Fruit fly (Drosophila melanogaster) whole organism, embryonic: ENCODE measurements around the gene UQCR-14.

Experiments
- Atf6 ChIP-seq: fragments of 200-800 bp; sonication (Bioruptor generic); IDR thresholded peaks from 2 replicates; pipeline ENCODE4 v1.3.6; 2022; ENCODE audit warnings: missing biosample characterization, missing genetic modification characterization
- Bgb ChIP-seq: fragments of 200-800 bp; sonication (Bioruptor generic); IDR thresholded peaks from 2 replicates; pipeline ENCODE4 v1.3.6; 2022; ENCODE audit warnings: missing biosample characterization, missing genetic modification characterization; ENCODE audit not compliant: partially characterized antibody
- CG10431 ChIP-seq: fragments of 200-800 bp; sonication (Bioruptor generic); optimal IDR thresholded peaks from 3 replicates; lab custom pipeline; 2018; ENCODE audit warnings: missing biosample characterization, mild to moderate bottlenecking, missing genetic modification characterization
- CG10543 ChIP-seq: fragments of 200-800 bp; sonication (Bioruptor generic); optimal IDR thresholded peaks from 3 replicates; lab custom pipeline; 2017; ENCODE audit warnings: missing biosample characterization, mild to moderate bottlenecking, missing genetic modification characterization, moderate library complexity
- CG10654 ChIP-seq: fragments of 200-800 bp; sonication (Bioruptor generic); optimal IDR thresholded peaks from 2 replicates; lab custom pipeline; 2016; ENCODE audit warnings: missing biosample characterization, missing genetic modification characterization
- CG12071 ChIP-seq: fragments of 200-800 bp; sonication (Bioruptor generic); optimal IDR thresholded peaks from 3 replicates; lab custom pipeline; 2018; ENCODE audit warnings: missing biosample characterization, mild to moderate bottlenecking, missing genetic modification characterization
- CG1233 ChIP-seq: fragments of 200-800 bp; sonication (Bioruptor generic); optimal IDR thresholded peaks from 4 replicates; lab custom pipeline; 2018; ENCODE audit warnings: missing biosample characterization, mild to moderate bottlenecking, missing genetic modification characterization
- CG14667 ChIP-seq: fragments of 200-800 bp; sonication (Bioruptor generic); IDR thresholded peaks from 2 replicates; pipeline ENCODE4 v1.3.6; 2022; ENCODE audit warnings: missing biosample characterization, missing genetic modification characterization
- CG14710 ChIP-seq: fragments of 200-800 bp; sonication (Bioruptor generic); optimal IDR thresholded peaks from 3 replicates; lab custom pipeline; 2019; ENCODE audit warnings: missing biosample characterization, mild to moderate bottlenecking, missing genetic modification characterization, moderate library complexity
- CG15269 ChIP-seq: fragments of 200-800 bp; sonication (Bioruptor generic); optimal IDR thresholded peaks from 2 replicates; lab custom pipeline; 2018; ENCODE audit warnings: missing biosample characterization, mild to moderate bottlenecking, missing genetic modification characterization, moderate library complexity
- CG15601 ChIP-seq: fragments of 200-800 bp; sonication (Bioruptor generic); optimal IDR thresholded peaks from 3 replicates; lab custom pipeline; 2019; ENCODE audit warnings: missing biosample characterization, mild to moderate bottlenecking, missing genetic modification characterization, moderate library complexity
- CG30431 ChIP-seq: fragments of 200-800 bp; sonication (Bioruptor generic); optimal IDR thresholded peaks from 2 replicates; lab custom pipeline; 2017; ENCODE audit warnings: missing biosample characterization, missing genetic modification characterization
- CG3995 ChIP-seq: fragments of 200-800 bp; sonication (Bioruptor generic); optimal IDR thresholded peaks from 3 replicates; lab custom pipeline; 2016; ENCODE audit warnings: missing biosample characterization, missing genetic modification characterization
- CG5245 ChIP-seq: fragments of 200-800 bp; sonication (Bioruptor generic); optimal IDR thresholded peaks from 3 replicates; lab custom pipeline; 2016; ENCODE audit warnings: missing biosample characterization, missing genetic modification characterization
- CG6683 ChIP-seq: fragments of 200-800 bp; sonication (Bioruptor generic); optimal IDR thresholded peaks from 2 replicates; lab custom pipeline; 2017; ENCODE audit warnings: missing biosample characterization, mild to moderate bottlenecking, missing genetic modification characterization, missing genetic modification reagents
- CG7372 ChIP-seq: fragments of 200-800 bp; sonication (Bioruptor generic); IDR thresholded peaks from 2 replicates; pipeline ENCODE4 v1.3.6; 2022; ENCODE audit warnings: missing biosample characterization, missing genetic modification characterization
- CG7963 ChIP-seq: fragments of 200-800 bp; sonication (Bioruptor generic); IDR thresholded peaks from 3 replicates; pipeline ENCODE4 v1.3.6; 2022; ENCODE audit warnings: missing biosample characterization, missing genetic modification characterization; ENCODE audit not compliant: partially characterized antibody
- CG8281 ChIP-seq: fragments of 200-800 bp; sonication (Bioruptor generic); optimal IDR thresholded peaks from 2 replicates; lab custom pipeline; 2018; ENCODE audit warnings: missing biosample characterization, mild to moderate bottlenecking, missing genetic modification characterization, moderate library complexity
- CG9727 ChIP-seq: fragments of 200-800 bp; sonication (Bioruptor generic); optimal IDR thresholded peaks from 3 replicates; lab custom pipeline; 2017; ENCODE audit warnings: missing biosample characterization, mild to moderate bottlenecking, missing genetic modification characterization
- Chrac-16 ChIP-seq: fragments of 200-800 bp; sonication (Bioruptor generic); optimal IDR thresholded peaks from 3 replicates; lab custom pipeline; 2016; ENCODE audit warnings: missing biosample characterization, missing genetic modification characterization
- H2.0 ChIP-seq: fragments of 200-800 bp; sonication (Bioruptor generic); IDR thresholded peaks from 2 replicates; pipeline ENCODE4 v1.3.6; 2022; ENCODE audit warnings: missing biosample characterization, missing genetic modification characterization
- HHEX ChIP-seq: fragments of 200-800 bp; sonication (Bioruptor generic); optimal IDR thresholded peaks from 3 replicates; lab custom pipeline; 2017; ENCODE audit warnings: missing biosample characterization, mild to moderate bottlenecking, missing genetic modification characterization, missing genetic modification reagents
- HmgZ ChIP-seq: fragments of 200-800 bp; sonication (Bioruptor generic); optimal IDR thresholded peaks from 2 replicates; lab custom pipeline; 2018; ENCODE audit warnings: missing biosample characterization, mild to moderate bottlenecking, missing genetic modification characterization
- Kr ChIP-seq: fragments of 200-800 bp; sonication (Bioruptor generic); optimal IDR thresholded peaks from 2 replicates; lab custom pipeline; 2017; ENCODE audit warnings: missing biosample characterization, mild to moderate bottlenecking, missing genetic modification characterization
- MBD-R2 ChIP-seq: fragments of 200-800 bp; sonication (Bioruptor generic); IDR thresholded peaks from 2 replicates; pipeline ENCODE4 v1.3.6; 2022; ENCODE audit warnings: missing biosample characterization, missing genetic modification characterization
- Max ChIP-seq: fragments of 200-800 bp; sonication (Bioruptor generic); optimal IDR thresholded peaks from 2 replicates; lab custom pipeline; 2016; ENCODE audit warnings: missing biosample characterization, mild to moderate bottlenecking, missing genetic modification characterization
- Neu2 ChIP-seq: fragments of 200-800 bp; sonication (Bioruptor generic); optimal IDR thresholded peaks from 3 replicates; lab custom pipeline; 2016; ENCODE audit warnings: missing biosample characterization, missing genetic modification characterization, borderline replicate concordance
- Taf1 ChIP-seq: fragments of 200-800 bp; sonication (Bioruptor generic); IDR thresholded peaks from 2 replicates; pipeline ENCODE4 v1.3.6; 2022; ENCODE audit warnings: missing biosample characterization, missing genetic modification characterization
- Xrp1 ChIP-seq: fragments of 200-800 bp; sonication (Bioruptor generic); IDR thresholded peaks from 2 replicates; pipeline ENCODE4 v1.3.6; 2022; ENCODE audit warnings: missing biosample characterization, missing genetic modification characterization
- chm ChIP-seq: fragments of 200-800 bp; sonication (Bioruptor generic); IDR thresholded peaks from 2 replicates; pipeline ENCODE4 v1.3.6; 2022; ENCODE audit warnings: missing biosample characterization, missing genetic modification characterization
- da ChIP-seq: fragments of 200-800 bp; sonication (Bioruptor generic); optimal IDR thresholded peaks from 2 replicates; lab custom pipeline; 2016; ENCODE audit warnings: missing biosample characterization, missing genetic modification characterization
- eyg ChIP-seq: fragments of 200-800 bp; sonication (Bioruptor generic); optimal IDR thresholded peaks from 3 replicates; lab custom pipeline; 2016; ENCODE audit warnings: missing biosample characterization, missing genetic modification characterization
- gcm2 ChIP-seq: fragments of 200-800 bp; sonication (Bioruptor generic); optimal IDR thresholded peaks from 2 replicates; lab custom pipeline; 2016; ENCODE audit warnings: missing biosample characterization, missing genetic modification characterization
- her ChIP-seq: fragments of 200-800 bp; sonication (Bioruptor generic); optimal IDR thresholded peaks from 2 replicates; lab custom pipeline; 2016; ENCODE audit warnings: missing biosample characterization, missing genetic modification characterization
- klu ChIP-seq: fragments of 200-800 bp; sonication (Bioruptor generic); IDR thresholded peaks from 2 replicates; pipeline ENCODE4 v1.3.6; 2022; ENCODE audit warnings: missing biosample characterization, missing genetic modification characterization
- maf-S ChIP-seq: fragments of 200-800 bp; sonication (Bioruptor generic); optimal IDR thresholded peaks from 2 replicates; lab custom pipeline; 2016; ENCODE audit warnings: missing biosample characterization, missing genetic modification characterization
- mirr ChIP-seq: fragments of 200-800 bp; sonication (Bioruptor generic); optimal IDR thresholded peaks from 3 replicates; lab custom pipeline; 2018; ENCODE audit warnings: missing biosample characterization, mild to moderate bottlenecking, missing genetic modification characterization
- nau ChIP-seq: fragments of 200-800 bp; sonication (Bioruptor generic); optimal IDR thresholded peaks from 3 replicates; lab custom pipeline; 2017; ENCODE audit warnings: missing biosample characterization, mild to moderate bottlenecking, missing genetic modification characterization, missing genetic modification reagents
- org-1 ChIP-seq: fragments of 200-800 bp; sonication (Bioruptor generic); optimal IDR thresholded peaks from 2 replicates; lab custom pipeline; 2017; ENCODE audit warnings: missing biosample characterization, missing genetic modification characterization
- pb ChIP-seq: fragments of 200-800 bp; sonication (Bioruptor generic); optimal IDR thresholded peaks from 3 replicates; lab custom pipeline; 2016; ENCODE audit warnings: missing biosample characterization, missing genetic modification characterization
- ranshi ChIP-seq: fragments of 200-800 bp; sonication (Bioruptor generic); IDR thresholded peaks from 2 replicates; pipeline ENCODE4 v1.3.6; 2022; ENCODE audit warnings: missing biosample characterization, missing genetic modification characterization
- ssp ChIP-seq: fragments of 200-800 bp; sonication (Bioruptor generic); IDR thresholded peaks from 2 replicates; pipeline ENCODE4 v1.3.6; 2022; ENCODE audit warnings: missing biosample characterization, missing genetic modification characterization
- tx ChIP-seq: fragments of 200-800 bp; sonication (Bioruptor generic); optimal IDR thresholded peaks from 2 replicates; lab custom pipeline; 2016; ENCODE audit warnings: missing biosample characterization, missing genetic modification characterization

Gene UQCR-14

DNA sequence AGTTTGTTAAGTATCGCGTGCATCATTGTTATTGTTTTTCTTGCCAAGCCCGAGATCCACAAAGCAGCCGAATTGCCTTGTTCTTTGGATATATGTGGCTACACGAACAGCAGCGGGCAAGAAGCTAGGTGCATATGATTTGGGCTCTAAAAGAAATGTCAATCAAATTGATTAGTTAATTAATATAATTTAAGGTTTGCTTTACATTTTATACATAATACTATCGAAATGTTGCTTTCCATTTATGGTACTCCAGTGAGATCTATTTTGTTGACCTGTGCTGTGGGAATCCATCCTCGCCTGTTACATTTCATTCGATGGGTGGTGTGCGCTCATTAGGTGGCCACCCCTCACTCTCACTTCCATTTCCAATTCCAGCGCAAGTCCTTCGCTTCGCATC, 22.7 kb upstream of the UQCR-14 start (continued):
- peak; percentile 72 for TF ChIP-seq CG1233 (GFP tag; lab: Kevin White, UChicago)
- peak; percentile 45 for TF ChIP-seq CG6683 (GFP tag; lab: Kevin White, UChicago)
- peak; percentile 80 for TF ChIP-seq CG15269 (tag; lab: Kevin White, UChicago)
- TF ChIP-seq gcm2 (GFP tag; lab: Kevin White, UChicago) = peak; percentile 28
- TF ChIP-seq HHEX = peak; percentile 75
- TF ChIP-seq CG7372 (GFP tag; lab: Robert Waterston, UW) = peak; percentile 51; the same call in 1 of the 2 replicates
- peak; percentile 71 for TF ChIP-seq HmgZ
- TF ChIP-seq eyg (GFP tag; lab: Kevin White, UChicago) = no peak
- peak; percentile 72 for TF ChIP-seq CG5245 (GFP tag; lab: Kevin White, UChicago)
- peak; percentile 85 for TF ChIP-seq ranshi (GFP tag; lab: Robert Waterston, UW)
- TF ChIP-seq CG15601 (tag; lab: Kevin White, UChicago) = peak; percentile 68
- peak; percentile 88 for TF ChIP-seq Xrp1
- TF ChIP-seq Max (GFP tag; lab: Kevin White, UChicago) = peak; percentile 76
- TF ChIP-seq CG3995 = no peak
- TF ChIP-seq Bgb (GFP tag; lab: Robert Waterston, UW) = no peak
- peak; percentile 74 for TF ChIP-seq org-1 (GFP tag; lab: Kevin White, UChicago)
- TF ChIP-seq mirr (GFP tag; lab: Kevin White, UChicago) = peak; percentile 35
- TF ChIP-seq maf-S (GFP tag; lab: Kevin White, UChicago) = peak; percentile 15
- TF ChIP-seq tx (GFP tag; lab: Kevin White, UChicago) = no peak
- TF ChIP-seq pb = no peak
- TF ChIP-seq CG10654 (GFP tag; lab: Kevin White, UChicago) = peak; percentile 69
- peak; percentile 66 for TF ChIP-seq klu (GFP tag; lab: Robert Waterston, UW)
- no peak for TF ChIP-seq CG10431 (GFP tag; lab: Kevin White, UChicago)
- TF ChIP-seq CG12071 = peak; percentile 65
- peak; percentile 81 for TF ChIP-seq CG9727
- no peak for TF ChIP-seq CG7963 (GFP tag; lab: Robert Waterston, UW)
- no peak for TF ChIP-seq Kr (GFP tag; lab: Kevin White, UChicago)
- TF ChIP-seq CG10543 (GFP tag; lab: Kevin White, UChicago) = peak; percentile 23
- TF ChIP-seq ssp = peak; percentile 54
- TF ChIP-seq Atf6 (GFP tag; lab: Robert Waterston, UW) = peak; percentile 85
- TF ChIP-seq Neu2 (GFP tag; lab: Kevin White, UChicago) = no peak
- TF ChIP-seq chm (GFP tag; lab: Robert Waterston, UW) = peak; percentile 70
- TF ChIP-seq CG14667 (GFP tag; lab: Robert Waterston, UW) = peak; percentile 60
- peak; percentile 77 for TF ChIP-seq CG14710
- no peak for TF ChIP-seq da (GFP tag; lab: Kevin White, UChicago)
- TF ChIP-seq Taf1 = peak; percentile 56
- TF ChIP-seq H2.0 = peak; percentile 75
- TF ChIP-seq MBD-R2 (GFP tag; lab: Robert Waterston, UW) = peak; percentile 51; the same call in 1 of the 2 replicates
- TF ChIP-seq CG30431 (GFP tag; lab: Kevin White, UChicago) = peak; percentile 72
- TF ChIP-seq nau (GFP tag; lab: Kevin White, UChicago) = peak; percentile 55
- no peak for TF ChIP-seq her (GFP tag; lab: Kevin White, UChicago)
- peak; percentile 70 for TF ChIP-seq Chrac-16 (GFP tag; lab: Kevin White, UChicago)
- peak; percentile 28 for TF ChIP-seq CG8281 (tag; lab: Kevin White, UChicago)
